Worm (Caenorhabditis elegans) whole organism, young adult: Measurements from ENCODE around the gene ddn-1.

Experiments used
- F52B5.7 ChIP-seq: sonication (generic microtip); optimal IDR thresholded peaks from 2 replicates; lab custom pipeline; 2016; ENCODE audit warnings: mild to moderate bottlenecking, missing genetic modification characterization, missing compliant biosample characterization
- attf-6 ChIP-seq: fragments of 200-800 bp; sonication (Bioruptor generic); IDR thresholded peaks from 2 replicates; pipeline ENCODE4 v1.3.6; 2022; ENCODE audit warnings: missing genetic modification reagents, missing genetic modification characterization, missing compliant biosample characterization
- dpl-1 ChIP-seq: fragments of 150-350 bp; optimal IDR thresholded peaks from 2 replicates; lab custom pipeline; 2014; ENCODE audit warnings: missing biosample characterization, missing genetic modification reagents, missing genetic modification characterization
- ets-4 ChIP-seq: fragments of 200-800 bp; sonication (Bioruptor generic); optimal IDR thresholded peaks from 2 replicates; lab custom pipeline; 2018; ENCODE audit warnings: mild to moderate bottlenecking, missing genetic modification characterization, missing compliant biosample characterization

ce11 chrV:8785526-8785925 is 25.2 kb upstream of the ddn-1 start:
- TF ChIP-seq ets-4 (GFP tag; lab: Kevin White, UChicago) (no peak), F52B5.7 (tag; lab: Kevin White, UChicago) (no peak), attf-6 (no peak), dpl-1 (no peak)
